Fruit fly (Drosophila melanogaster) whole organism, embryonic: Measurements from ENCODE around the gene Mon1.

Experiments used
- Ada2b ChIP-seq: fragments of 200-800 bp; sonication (Bioruptor generic); IDR thresholded peaks from 2 replicates; pipeline ENCODE4 v1.3.6; 2022; ENCODE audit warnings: missing biosample characterization, missing genetic modification characterization
- BtbVII ChIP-seq: fragments of 200-800 bp; sonication (Bioruptor generic); optimal IDR thresholded peaks from 3 replicates; lab custom pipeline; 2017; ENCODE audit warnings: missing biosample characterization, mild to moderate bottlenecking, missing genetic modification characterization
- CG10979 ChIP-seq: fragments of 200-800 bp; sonication (Bioruptor generic); optimal IDR thresholded peaks from 2 replicates; lab custom pipeline; 2018; ENCODE audit warnings: missing biosample characterization, mild to moderate bottlenecking, missing genetic modification characterization, moderate library complexity
- CG11560 ChIP-seq: fragments of 200-800 bp; sonication (Bioruptor generic); IDR thresholded peaks from 3 replicates; pipeline ENCODE4 v1.3.6; 2022; ENCODE audit warnings: missing biosample characterization, missing genetic modification characterization
- CG11695 ChIP-seq: fragments of 200-800 bp; sonication (Bioruptor generic); IDR thresholded peaks from 3 replicates; pipeline ENCODE4 v1.3.6; 2022; ENCODE audit warnings: missing biosample characterization, missing genetic modification characterization
- CG14441 ChIP-seq: fragments of 200-800 bp; sonication (Bioruptor generic); IDR thresholded peaks from 2 replicates; pipeline ENCODE4 v1.3.6; 2022; ENCODE audit warnings: missing biosample characterization, missing genetic modification characterization
- CG15073 ChIP-seq: fragments of 200-800 bp; sonication (Bioruptor generic); optimal IDR thresholded peaks from 2 replicates; lab custom pipeline; 2016; ENCODE audit warnings: missing biosample characterization, missing genetic modification characterization
- CG15269 ChIP-seq: fragments of 200-800 bp; sonication (Bioruptor generic); optimal IDR thresholded peaks from 2 replicates; lab custom pipeline; 2018; ENCODE audit warnings: missing biosample characterization, mild to moderate bottlenecking, missing genetic modification characterization, moderate library complexity
- CG15514 ChIP-seq: fragments of 200-800 bp; sonication (Bioruptor generic); optimal IDR thresholded peaks from 3 replicates; lab custom pipeline; 2017; ENCODE audit warnings: missing biosample characterization, missing genetic modification characterization, mild to moderate bottlenecking, moderate library complexity, missing genetic modification reagents
- CG17186 ChIP-seq: fragments of 200-800 bp; sonication (Bioruptor generic); optimal IDR thresholded peaks from 3 replicates; lab custom pipeline; 2017; ENCODE audit warnings: missing biosample characterization, missing genetic modification reagents, missing genetic modification characterization
- CG17359 ChIP-seq: fragments of 200-800 bp; sonication (Bioruptor generic); optimal IDR thresholded peaks from 3 replicates; lab custom pipeline; 2018; ENCODE audit warnings: missing biosample characterization, mild to moderate bottlenecking, missing genetic modification characterization, moderate library complexity
- CG17361 ChIP-seq: fragments of 200-800 bp; sonication (Bioruptor generic); IDR thresholded peaks from 3 replicates; pipeline ENCODE4 v1.3.6; 2022; ENCODE audit warnings: missing biosample characterization, missing genetic modification characterization
- CG17802 ChIP-seq: fragments of 200-800 bp; sonication (Bioruptor generic); optimal IDR thresholded peaks from 2 replicates; lab custom pipeline; 2018; ENCODE audit warnings: missing biosample characterization, mild to moderate bottlenecking, missing genetic modification characterization, moderate library complexity
- CG18764 ChIP-seq: fragments of 200-800 bp; sonication (Bioruptor generic); optimal IDR thresholded peaks from 3 replicates; lab custom pipeline; 2016; ENCODE audit warnings: missing biosample characterization, missing genetic modification characterization
- CG30403 ChIP-seq: fragments of 200-800 bp; sonication (Bioruptor generic); optimal IDR thresholded peaks from 3 replicates; lab custom pipeline; 2016; ENCODE audit warnings: missing biosample characterization, missing genetic modification characterization
- CG32772 ChIP-seq: fragments of 200-800 bp; sonication (Bioruptor generic); IDR thresholded peaks from 2 replicates; pipeline ENCODE4 v1.3.6; 2022; ENCODE audit warnings: missing biosample characterization, missing genetic modification characterization
- CG3838 ChIP-seq: fragments of 200-800 bp; sonication (Bioruptor generic); optimal IDR thresholded peaks from 3 replicates; lab custom pipeline; 2016; ENCODE audit warnings: missing biosample characterization, missing genetic modification characterization
- CG6689 ChIP-seq: fragments of 200-800 bp; sonication (Bioruptor generic); IDR thresholded peaks from 2 replicates; pipeline ENCODE4 v1.3.6; 2022; ENCODE audit warnings: missing biosample characterization, missing genetic modification characterization
- CG6791 ChIP-seq: fragments of 200-800 bp; sonication (Bioruptor generic); IDR thresholded peaks from 3 replicates; pipeline ENCODE4 v1.3.6; 2022; ENCODE audit warnings: missing biosample characterization, missing genetic modification characterization; ENCODE audit not compliant: partially characterized antibody
- CG9876 ChIP-seq: fragments of 200-800 bp; sonication (Bioruptor generic); optimal IDR thresholded peaks from 2 replicates; lab custom pipeline; 2016; ENCODE audit warnings: missing biosample characterization, missing genetic modification characterization
- Dbx ChIP-seq: fragments of 200-800 bp; sonication (Bioruptor generic); IDR thresholded peaks from 3 replicates; pipeline ENCODE4 v1.3.6; 2022; ENCODE audit warnings: missing biosample characterization, missing genetic modification characterization
- Deaf1 ChIP-seq: fragments of 200-800 bp; optimal IDR thresholded peaks from 3 replicates; lab custom pipeline; 2019; ENCODE audit warnings: missing biosample characterization, mild to moderate bottlenecking, missing genetic modification characterization, moderate library complexity
- Dek ChIP-seq: fragments of 200-800 bp; sonication (Bioruptor generic); optimal IDR thresholded peaks from 3 replicates; lab custom pipeline; 2019; ENCODE audit warnings: missing biosample characterization, mild to moderate bottlenecking, missing genetic modification characterization, moderate library complexity
- E2f2 ChIP-seq: fragments of 200-800 bp; sonication (Bioruptor generic); IDR thresholded peaks from 2 replicates; pipeline ENCODE4 v1.3.6; 2022; ENCODE audit warnings: missing biosample characterization, missing genetic modification characterization
- Gug ChIP-seq: fragments of 200-800 bp; sonication (Bioruptor generic); IDR thresholded peaks from 4 replicates; pipeline ENCODE4 v1.3.6; 2022; ENCODE audit warnings: missing biosample characterization, missing genetic modification characterization
- Hmx ChIP-seq: fragments of 200-800 bp; sonication (Bioruptor generic); optimal IDR thresholded peaks from 2 replicates; lab custom pipeline; 2016; ENCODE audit warnings: missing biosample characterization, missing genetic modification characterization
- Hr3 ChIP-seq: fragments of 200-800 bp; sonication (Bioruptor generic); optimal IDR thresholded peaks from 3 replicates; lab custom pipeline; 2016; ENCODE audit warnings: missing biosample characterization, missing genetic modification characterization
- NC2α ChIP-seq: fragments of 200-800 bp; sonication (Bioruptor generic); optimal IDR thresholded peaks from 2 replicates; lab custom pipeline; 2016; ENCODE audit warnings: missing biosample characterization, missing genetic modification characterization
- Oli ChIP-seq: fragments of 200-800 bp; sonication (Bioruptor generic); optimal IDR thresholded peaks from 2 replicates; lab custom pipeline; 2018; ENCODE audit warnings: missing biosample characterization, mild to moderate bottlenecking, missing genetic modification characterization, moderate library complexity
- Six4 ChIP-seq: fragments of 200-800 bp; sonication (Bioruptor generic); optimal IDR thresholded peaks from 2 replicates; lab custom pipeline; 2016; ENCODE audit warnings: missing biosample characterization, missing genetic modification characterization
- Sox100B ChIP-seq: fragments of 200-800 bp; sonication (Bioruptor generic); optimal IDR thresholded peaks from 3 replicates; lab custom pipeline; 2018; ENCODE audit warnings: missing biosample characterization, mild to moderate bottlenecking, missing genetic modification characterization
- Sry-β ChIP-seq: fragments of 200-800 bp; sonication (Bioruptor generic); optimal IDR thresholded peaks from 2 replicates; lab custom pipeline; 2018; ENCODE audit warnings: missing biosample characterization, mild to moderate bottlenecking, missing genetic modification characterization, moderate library complexity
- Xrp1 ChIP-seq: fragments of 200-800 bp; sonication (Bioruptor generic); IDR thresholded peaks from 2 replicates; pipeline ENCODE4 v1.3.6; 2022; ENCODE audit warnings: missing biosample characterization, missing genetic modification characterization
- bigmax ChIP-seq: fragments of 200-800 bp; sonication (Bioruptor generic); optimal IDR thresholded peaks from 2 replicates; lab custom pipeline; 2018; ENCODE audit warnings: missing biosample characterization, mild to moderate bottlenecking, missing genetic modification characterization
- cg ChIP-seq: fragments of 200-800 bp; sonication (Bioruptor generic); optimal IDR thresholded peaks from 3 replicates; lab custom pipeline; 2019; ENCODE audit warnings: missing biosample characterization, mild to moderate bottlenecking, missing genetic modification characterization, moderate library complexity
- chinmo ChIP-seq: fragments of 200-800 bp; sonication (Bioruptor generic); IDR thresholded peaks from 4 replicates; pipeline ENCODE4 v1.3.6; 2022; ENCODE audit warnings: missing biosample characterization, missing genetic modification characterization; ENCODE audit not compliant: partially characterized antibody
- dmrt99B ChIP-seq: fragments of 200-800 bp; sonication (Bioruptor generic); optimal IDR thresholded peaks from 2 replicates; lab custom pipeline; 2018; ENCODE audit warnings: missing biosample characterization, mild to moderate bottlenecking, missing genetic modification characterization, moderate library complexity
- fd64A ChIP-seq: fragments of 200-800 bp; sonication (Bioruptor generic); optimal IDR thresholded peaks from 3 replicates; lab custom pipeline; 2018; ENCODE audit warnings: missing biosample characterization, mild to moderate bottlenecking, missing genetic modification characterization
- grau ChIP-seq: fragments of 200-800 bp; optimal IDR thresholded peaks from 3 replicates; lab custom pipeline; 2019; ENCODE audit warnings: missing biosample characterization, mild to moderate bottlenecking, missing genetic modification characterization, moderate library complexity
- hbn ChIP-seq: fragments of 200-800 bp; sonication (Bioruptor generic); IDR thresholded peaks from 2 replicates; pipeline ENCODE4 v1.3.6; 2022; ENCODE audit warnings: missing biosample characterization, missing genetic modification characterization; ENCODE audit not compliant: partially characterized antibody
- inv ChIP-seq: fragments of 200-800 bp; sonication (Bioruptor generic); IDR thresholded peaks from 2 replicates; pipeline ENCODE4 v1.3.6; 2022; ENCODE audit warnings: missing biosample characterization, missing genetic modification characterization; ENCODE audit not compliant: partially characterized antibody
- kni ChIP-seq: fragments of 200-800 bp; sonication (Bioruptor generic); optimal IDR thresholded peaks from 3 replicates; lab custom pipeline; 2017; ENCODE audit warnings: mild to moderate bottlenecking, missing biosample characterization, missing genetic modification reagents, missing genetic modification characterization
- nerfin-2 ChIP-seq: fragments of 200-800 bp; sonication (Bioruptor generic); IDR thresholded peaks from 2 replicates; pipeline ENCODE4 v1.3.6; 2022; ENCODE audit warnings: missing biosample characterization, missing genetic modification characterization; ENCODE audit not compliant: partially characterized antibody
- odd ChIP-seq: fragments of 200-800 bp; sonication (Bioruptor generic); optimal IDR thresholded peaks from 2 replicates; lab custom pipeline; 2017; ENCODE audit warnings: missing biosample characterization, mild to moderate bottlenecking, missing genetic modification characterization
- p53 ChIP-seq: fragments of 200-800 bp; sonication (Bioruptor generic); optimal IDR thresholded peaks from 2 replicates; lab custom pipeline; 2016; ENCODE audit warnings: missing biosample characterization, missing genetic modification characterization
- pho ChIP-seq: fragments of 200-800 bp; sonication (Bioruptor generic); optimal IDR thresholded peaks from 2 replicates; lab custom pipeline; 2016; ENCODE audit warnings: missing biosample characterization, missing genetic modification characterization
- pnt ChIP-seq: fragments of 200-800 bp; sonication (Bioruptor generic); optimal IDR thresholded peaks from 3 replicates; lab custom pipeline; 2016; ENCODE audit warnings: missing biosample characterization, missing genetic modification characterization
- psq ChIP-seq: fragments of 200-800 bp; sonication (Bioruptor generic); optimal IDR thresholded peaks from 2 replicates; lab custom pipeline; 2017; ENCODE audit warnings: missing biosample characterization, missing genetic modification characterization
- toy ChIP-seq: fragments of 200-800 bp; sonication (Bioruptor generic); IDR thresholded peaks from 2 replicates; pipeline ENCODE4 v1.3.6; 2022; ENCODE audit warnings: missing biosample characterization, missing genetic modification characterization

Gene Mon1

DNA sequence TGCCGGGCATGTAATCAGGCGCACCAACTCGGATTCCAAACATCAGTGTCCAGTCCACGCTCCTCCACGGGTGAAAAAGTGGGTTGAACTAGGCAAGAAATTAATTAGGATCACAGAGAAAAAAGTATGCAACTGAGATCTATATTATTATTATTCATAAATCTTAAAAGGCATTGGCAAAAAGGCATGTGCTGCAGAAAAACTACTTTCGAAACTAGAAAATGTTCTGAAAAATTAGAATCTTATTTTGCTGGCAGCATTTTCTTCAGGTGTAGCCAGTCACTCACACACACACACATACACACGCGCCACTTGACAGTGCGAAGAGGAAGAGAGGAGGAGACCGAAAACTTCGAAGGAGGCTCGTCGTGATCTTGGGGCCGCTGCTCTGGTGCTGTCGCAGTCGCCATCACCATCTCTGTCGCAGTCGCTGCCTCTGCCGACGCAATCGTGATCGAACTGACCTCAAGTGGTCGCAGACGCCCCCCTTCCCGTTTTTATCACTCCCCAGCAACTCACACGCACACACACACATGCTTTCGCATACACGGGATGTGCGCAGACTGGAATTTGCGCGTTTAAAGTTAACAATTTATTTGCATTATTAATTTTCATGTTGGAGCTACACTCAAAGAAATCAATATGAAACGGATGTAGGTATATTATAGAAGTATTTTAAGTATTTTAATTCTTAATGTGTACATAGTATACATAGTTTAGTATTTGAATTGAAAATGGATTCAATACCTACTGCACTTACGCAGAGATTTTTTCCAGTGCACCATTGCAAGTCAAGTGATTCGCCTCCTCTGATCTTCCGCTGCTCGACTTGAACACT lies 37.2 kb downstream of the Mon1 start (continued):
- TF ChIP-seq CG14441 (GFP tag; lab: Robert Waterston, UW) (peak; percentile 77), nerfin-2 (no peak), CG17802 (tag; lab: Kevin White, UChicago) (peak; percentile 22), dmrt99B (tag; lab: Kevin White, UChicago) (peak; percentile 66), toy (GFP tag; lab: Robert Waterston, UW) (no peak), CG15514 (GFP tag; lab: Kevin White, UChicago) (peak; percentile 15), Ada2b (GFP tag; lab: Robert Waterston, UW) (peak; percentile 73), Hmx (no peak), Gug (GFP tag; lab: Robert Waterston, UW) (peak; percentile 46; the same call in 2 of the 4 replicates), CG32772 (GFP tag; lab: Robert Waterston, UW) (peak; percentile 60), CG6689 (GFP tag; lab: Robert Waterston, UW) (peak; percentile 71), cg (peak; percentile 65), Dek (tag; lab: Kevin White, UChicago) (peak; percentile 40), CG3838 (no peak), Sox100B (no peak), odd (GFP tag; lab: Kevin White, UChicago) (no peak), CG17361 (GFP tag; lab: Robert Waterston, UW) (peak; percentile 57; the same call in 1 of the 3 replicates), CG17359 (tag; lab: Kevin White, UChicago) (peak; percentile 63), Xrp1 (peak; percentile 77), CG11695 (GFP tag; lab: Robert Waterston, UW) (peak; percentile 67; the same call in 2 of the 3 replicates), CG15073 (no peak), fd64A (GFP tag; lab: Kevin White, UChicago) (no peak), grau (tag; lab: Kevin White, UChicago) (peak; percentile 62), Dbx (GFP tag; lab: Robert Waterston, UW) (no peak), CG11560 (tag; lab: Robert Waterston, UW) (0 out of 3 replicates have a peak, but pooled peaks have one; percentile 37), chinmo (peak; percentile 58; the same call in 2 of the 4 replicates), inv (GFP tag; lab: Robert Waterston, UW) (no peak), pnt (GFP tag; lab: Kevin White, UChicago) (peak; percentile 39), pho (GFP tag; lab: Kevin White, UChicago) (no peak), BtbVII (GFP tag; lab: Kevin White, UChicago) (peak; percentile 39), CG17186 (GFP tag; lab: Kevin White, UChicago) (no peak), CG6791 (GFP tag; lab: Robert Waterston, UW) (no peak), Oli (tag; lab: Kevin White, UChicago) (peak; percentile 70), Deaf1 (tag; lab: Kevin White, UChicago) (no peak), Sry-β (GFP tag; lab: Kevin White, UChicago) (no peak), Hr3 (GFP tag; lab: Kevin White, UChicago) (peak; percentile 25), CG15269 (tag; lab: Kevin White, UChicago) (peak; percentile 67), Six4 (GFP tag; lab: Kevin White, UChicago) (no peak), CG10979 (tag; lab: Kevin White, UChicago) (peak; percentile 43), hbn (no peak), NC2α (peak; percentile 8), CG30403 (GFP tag; lab: Kevin White, UChicago) (peak; percentile 17), CG18764 (GFP tag; lab: Kevin White, UChicago) (peak; percentile 43), psq (no peak), p53 (GFP tag; lab: Kevin White, UChicago) (no peak), CG9876 (no peak), bigmax (no peak), kni (GFP tag; lab: Kevin White, UChicago) (no peak), E2f2 (GFP tag; lab: Robert Waterston, UW) (no peak)
